Fruit fly (Drosophila melanogaster): Measurements from ENCODE around the gene Ogdh.

DNA sequence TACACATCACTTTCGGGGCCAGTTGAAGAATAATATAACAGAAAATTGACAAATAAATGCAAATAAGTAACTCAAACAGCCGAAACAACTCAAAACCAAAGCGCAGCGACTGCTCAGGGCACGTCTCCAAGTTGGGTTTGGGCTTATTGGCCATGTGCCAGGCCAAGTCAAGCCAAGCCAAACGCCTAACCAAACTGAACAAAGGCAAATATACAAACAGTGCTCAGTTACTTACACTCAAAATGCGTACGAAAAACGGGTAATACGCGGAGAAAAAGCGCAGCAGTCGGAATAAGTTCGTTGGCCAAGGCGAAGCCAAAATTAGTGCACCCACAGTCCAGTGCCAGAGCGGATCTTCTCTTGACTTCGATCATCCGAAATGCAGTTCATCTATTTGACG lies 31.7 kb upstream of the Ogdh start, which contains the start of gene CG13028:
- TF ChIP-seq CG8478 (optimal IDR thresholded peaks at IDR 0.05) (no peak), CTCF (optimal IDR thresholded peaks at IDR 0.05) (no peak)

All from S2 (cell line).